Fruit fly (Drosophila melanogaster) whole organism, pupa: ENCODE results near the gene Nt5a.

ENCODE experiments used
- CG10348 ChIP-seq: fragments of 200-800 bp; sonication (Bioruptor generic); IDR thresholded peaks from 2 replicates; pipeline ENCODE4 v1.3.6; 2022; ENCODE audit warnings: missing biosample characterization, missing genetic modification characterization
- CG15710 ChIP-seq: fragments of 200-800 bp; sonication (Bioruptor generic); optimal IDR thresholded peaks from 2 replicates; lab custom pipeline; 2018; ENCODE audit warnings: missing biosample characterization, mild to moderate bottlenecking, missing genetic modification characterization, moderate library complexity
- CG32121 ChIP-seq: fragments of 200-800 bp; sonication (Bioruptor generic); IDR thresholded peaks from 2 replicates; pipeline ENCODE4 v1.3.6; 2022; ENCODE audit warnings: missing biosample characterization, missing genetic modification characterization
- CG34367 ChIP-seq: fragments of 200-800 bp; sonication (Bioruptor generic); optimal IDR thresholded peaks from 2 replicates; lab custom pipeline; 2018; ENCODE audit warnings: missing biosample characterization, mild to moderate bottlenecking, missing genetic modification characterization
- D1 ChIP-seq: fragments of 200-800 bp; sonication (Bioruptor generic); optimal IDR thresholded peaks from 2 replicates; lab custom pipeline; 2018; ENCODE audit warnings: missing biosample characterization, mild to moderate bottlenecking, missing genetic modification characterization, moderate library complexity
- Pif1B ChIP-seq: fragments of 200-800 bp; sonication (Bioruptor generic); optimal IDR thresholded peaks from 3 replicates; lab custom pipeline; 2016; ENCODE audit warnings: missing biosample characterization, missing genetic modification characterization
- rn ChIP-seq: fragments of 200-800 bp; sonication (Bioruptor generic); IDR thresholded peaks from 2 replicates; pipeline ENCODE4 v1.3.6; 2022; ENCODE audit warnings: missing biosample characterization, missing genetic modification characterization

- TF ChIP-seq CG32121 (GFP tag; lab: Robert Waterston, UW) (peak; percentile 84), rn (GFP tag; lab: Robert Waterston, UW) (peak; percentile 83), Pif1B (GFP tag; lab: Kevin White, UChicago) (peak; percentile 97), CG10348 (GFP tag; lab: Robert Waterston, UW) (no peak), CG34367 (tag; lab: Kevin White, UChicago) (peak; percentile 88), D1 (tag; lab: Kevin White, UChicago) (no peak), CG15710 (tag; lab: Kevin White, UChicago) (peak; percentile 79)
These were observed 12.0 kb upstream of the Nt5a start for dm6 chr3L:1319097-1319725.
